Worm (Caenorhabditis elegans) whole organism, young adult: ENCODE measurements around the gene srz-105.

Source experiments
- F52B5.7 ChIP-seq: sonication (generic microtip); optimal IDR thresholded peaks from 2 replicates; lab custom pipeline; 2016; ENCODE audit warnings: mild to moderate bottlenecking, missing genetic modification characterization, missing compliant biosample characterization
- Y67H2A.10 ChIP-seq: fragments of 200-800 bp; sonication (Bioruptor generic); conservative IDR thresholded peaks from 2 replicates; pipeline ENCODE4 v1.3.6; 2022; ENCODE audit warnings: missing genetic modification reagents, missing genetic modification characterization, missing compliant biosample characterization
- ama-1 ChIP-seq, 3 experiments: fragments of 150-350 bp in 1 of 3; sonication (generic microtip) in 2 of 3; optimal IDR thresholded peaks; 2 replicates each; lab custom pipeline; 2014 to 2018; ENCODE audit warnings: missing biosample characterization in 2 of 3, missing genetic modification characterization in 2 of 3, missing genetic modification reagents in 2 of 3
- atf-7 ChIP-seq: sonication (generic microtip); optimal IDR thresholded peaks from 2 replicates; lab custom pipeline; 2017; ENCODE audit warnings: mild to moderate bottlenecking, missing genetic modification characterization, missing compliant biosample characterization
- ceh-91 ChIP-seq: fragments of 200-800 bp; sonication (Bioruptor generic); IDR thresholded peaks from 2 replicates; pipeline ENCODE4 v1.3.6; 2022; ENCODE audit warnings: missing genetic modification reagents, missing genetic modification characterization, missing compliant biosample characterization
- dpff-1 ChIP-seq: sonication (generic microtip); optimal IDR thresholded peaks from 2 replicates; lab custom pipeline; 2017; ENCODE audit warnings: mild to moderate bottlenecking, missing genetic modification characterization, missing compliant biosample characterization
- hsf-1 ChIP-seq: fragments of 200-800 bp; sonication (Bioruptor generic); IDR thresholded peaks from 2 replicates; pipeline ENCODE4 v1.3.6; 2022; ENCODE audit warnings: missing genetic modification reagents, missing genetic modification characterization, missing compliant biosample characterization
- mcd-1 ChIP-seq: fragments of 200-800 bp; sonication (Bioruptor generic); IDR thresholded peaks from 2 replicates; pipeline ENCODE4 v1.3.6; 2022; ENCODE audit warnings: missing genetic modification reagents, missing genetic modification characterization, missing compliant biosample characterization
- rpc-1 ChIP-seq, 2 experiments: fragments of 150-350 bp in 1 of 2; sonication (generic microtip) in 1 of 2; optimal IDR thresholded peaks; 2 replicates each; lab custom pipeline; 2014 to 2018; ENCODE audit warnings: missing biosample characterization in 1 of 2, missing genetic modification characterization in 1 of 2, missing genetic modification reagents in 1 of 2, missing genotype in 1 of 2
- snpc-1.3 ChIP-seq: sonication (generic microtip); optimal IDR thresholded peaks from 2 replicates; lab custom pipeline; 2017; ENCODE audit warnings: missing genetic modification characterization, mild to moderate bottlenecking, missing compliant biosample characterization, antibody characterized with exemption, moderate library complexity, missing genotype, missing genetic modification reagents; ENCODE audit not compliant: insufficient read depth
- snpc-4 ChIP-seq, 5 experiments: fragments of 150-350 bp in 1 of 5; sonication (generic microtip) in 4 of 5; optimal IDR thresholded peaks; 2 replicates each; lab custom pipeline; 2014 to 2018; ENCODE audit warnings: missing genetic modification characterization in 5 of 5, missing biosample characterization in 3 of 5, antibody characterized with exemption in 2 of 5, mild to moderate bottlenecking in 2 of 5, missing compliant biosample characterization in 2 of 5, missing genotype in 2 of 5, moderate library complexity in 2 of 5, missing genetic modification reagents in 1 of 5
- somi-1 ChIP-seq: fragments of 200-800 bp; sonication (Bioruptor generic); optimal IDR thresholded peaks from 2 replicates; lab custom pipeline; 2018; ENCODE audit warnings: mild to moderate bottlenecking, missing genetic modification characterization, missing compliant biosample characterization
- ztf-6 ChIP-seq: fragments of 200-800 bp; sonication (Bioruptor generic); IDR thresholded peaks from 2 replicates; pipeline ENCODE4 v1.3.6; 2022; ENCODE audit warnings: missing genetic modification reagents, missing genetic modification characterization, missing compliant biosample characterization

DNA sequence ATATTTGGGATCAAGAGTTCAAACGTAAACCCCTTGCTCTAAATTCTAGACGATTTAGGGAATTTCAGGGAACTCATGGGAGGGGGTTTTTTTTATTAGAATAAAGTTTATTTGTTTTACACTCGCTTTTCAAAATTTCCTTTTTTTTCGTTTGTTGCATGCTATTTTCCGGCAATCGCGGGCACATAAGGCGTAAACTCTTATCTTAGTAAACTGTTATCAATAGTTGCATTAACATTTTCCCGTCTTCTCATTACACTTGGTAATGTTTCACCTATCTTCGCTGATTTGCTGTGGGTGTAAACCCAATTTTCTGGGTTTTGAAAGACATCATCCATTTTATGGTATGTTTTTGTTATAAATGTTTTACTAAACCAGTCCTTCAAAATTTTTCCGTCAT lies 30.8 kb upstream of the srz-105 start:
- no peak for TF ChIP-seq rpc-1 (optimal IDR thresholded peaks at IDR 0.05; lab: Kevin White, UChicago)
- TF ChIP-seq rpc-1 (tag; optimal IDR thresholded peaks at IDR 0.05; lab: Kevin White, UChicago): no peak
- no peak for TF ChIP-seq snpc-4 (GFP tag; optimal IDR thresholded peaks at IDR 0.05; lab: Kevin White, UChicago)
- no peak for TF ChIP-seq snpc-4 (tag; optimal IDR thresholded peaks at IDR 0.05; lab: Kevin White, UChicago)
- TF ChIP-seq ama-1 (optimal IDR thresholded peaks at IDR 0.05; lab: Kevin White, UChicago): no peak
- no peak for TF ChIP-seq ama-1 (GFP tag; optimal IDR thresholded peaks at IDR 0.05; lab: Kevin White, UChicago)
- TF ChIP-seq somi-1 (GFP tag; lab: Kevin White, UChicago): no peak
- no peak for TF ChIP-seq snpc-1.3 (tag; lab: Kevin White, UChicago)
- no peak for TF ChIP-seq Y67H2A.10 (GFP tag; lab: Robert Waterston, UW)
- no peak for TF ChIP-seq ceh-91 (GFP tag; lab: Robert Waterston, UW)
- no peak for TF ChIP-seq F52B5.7 (tag; lab: Kevin White, UChicago)
- no peak for TF ChIP-seq dpff-1 (tag; lab: Kevin White, UChicago)
- TF ChIP-seq atf-7: no peak
- no peak for TF ChIP-seq ztf-6 (GFP tag; lab: Robert Waterston, UW)
- TF ChIP-seq hsf-1 (GFP tag; lab: Robert Waterston, UW): no peak
- no peak for TF ChIP-seq mcd-1 (GFP tag; lab: Robert Waterston, UW)
